Fruit fly (Drosophila melanogaster): ENCODE data around the gene CG8004.

Gene CG8004

dm6 chr3L:19908201-19909127 lies 19.8 kb downstream of the CG8004 start (continued):
- no peak for TF ChIP-seq pita (GFP tag; optimal IDR thresholded peaks at IDR 0.05)
- TF ChIP-seq jing (GFP tag; optimal IDR thresholded peaks at IDR 0.05) = no peak
- peak; percentile 68 for TF ChIP-seq D (optimal IDR thresholded peaks at IDR 0.05)
- no peak for TF ChIP-seq D (GFP tag; optimal IDR thresholded peaks at IDR 0.05)
- no peak for TF ChIP-seq CG7372 (GFP tag; IDR thresholded peaks at IDR 0.05)
- TF ChIP-seq CG15269 (tag; optimal IDR thresholded peaks at IDR 0.05) = no peak
- TF ChIP-seq CG31388 (GFP tag; optimal IDR thresholded peaks at IDR 0.05) = no peak
- TF ChIP-seq crol (GFP tag; IDR thresholded peaks at IDR 0.05) = peak; percentile 99
- TF ChIP-seq ftz-f1 (GFP tag; optimal IDR thresholded peaks at IDR 0.05) = peak; percentile 38
- no peak for TF ChIP-seq MTF-1 (GFP tag; optimal IDR thresholded peaks at IDR 0.05; ENCODE audit: borderline replicate concordance)
- TF ChIP-seq en (GFP tag; optimal IDR thresholded peaks at IDR 0.05) = no peak
- no peak for TF ChIP-seq Ptx1 (GFP tag; IDR thresholded peaks at IDR 0.05)
- no peak for TF ChIP-seq fd3F (GFP tag; optimal IDR thresholded peaks at IDR 0.05)
- TF ChIP-seq crp (GFP tag; optimal IDR thresholded peaks at IDR 0.05) = no peak
- TF ChIP-seq Sry-δ (GFP tag; optimal IDR thresholded peaks at IDR 0.05) = no peak
- peak; percentile 86 for TF ChIP-seq onecut (GFP tag; IDR thresholded peaks at IDR 0.05)
- peak; percentile 72 for TF ChIP-seq nerfin-1 (tag; optimal IDR thresholded peaks at IDR 0.05)
- TF ChIP-seq BEAF-32 (GFP tag; optimal IDR thresholded peaks at IDR 0.05) = peak; percentile 10
- TF ChIP-seq CG16815 (GFP tag; optimal IDR thresholded peaks at IDR 0.05) = no peak
- no peak for TF ChIP-seq CG11093 (GFP tag; IDR thresholded peaks at IDR 0.05)
- no peak for TF ChIP-seq Dref (GFP tag; IDR thresholded peaks at IDR 0.05)
- peak; percentile 11 for TF ChIP-seq gro (GFP tag; optimal IDR thresholded peaks at IDR 0.05)
- no peak for TF ChIP-seq nmo (GFP tag; optimal IDR thresholded peaks at IDR 0.05)
- no peak for TF ChIP-seq Sox100B (GFP tag; optimal IDR thresholded peaks at IDR 0.05)
- TF ChIP-seq Lim3 (GFP tag; IDR thresholded peaks at IDR 0.05) = no peak
- no peak for TF ChIP-seq dan (GFP tag; IDR thresholded peaks at IDR 0.05)
- no peak for TF ChIP-seq CG9727 (GFP tag; optimal IDR thresholded peaks at IDR 0.05)
- no peak for TF ChIP-seq Xbp1 (GFP tag; optimal IDR thresholded peaks at IDR 0.05)
- no peak for TF ChIP-seq Sox102F (GFP tag; optimal IDR thresholded peaks at IDR 0.05)
- TF ChIP-seq sug (tag; optimal IDR thresholded peaks at IDR 0.05) = no peak
- no peak for TF ChIP-seq CG34376 (GFP tag; optimal IDR thresholded peaks at IDR 0.05)
- TF ChIP-seq p53 (GFP tag; optimal IDR thresholded peaks at IDR 0.05) = no peak
- peak in 1 of 2 experiments; percentile 91 for TF ChIP-seq insv (GFP tag; optimal IDR thresholded peaks at IDR 0.05)
- TF ChIP-seq ab (GFP tag; optimal IDR thresholded peaks at IDR 0.05) = no peak
- no peak for TF ChIP-seq ssp (GFP tag; IDR thresholded peaks at IDR 0.05)
- TF ChIP-seq dmrt99B (tag; optimal IDR thresholded peaks at IDR 0.05) = no peak
- no peak for TF ChIP-seq Mrtf (GFP tag; IDR thresholded peaks at IDR 0.05)
- no peak for TF ChIP-seq HLH54F (GFP tag; optimal IDR thresholded peaks at IDR 0.05)
- TF ChIP-seq CG11504 (tag; optimal IDR thresholded peaks at IDR 0.05) = no peak
- TF ChIP-seq nom (GFP tag; optimal IDR thresholded peaks at IDR 0.05) = no peak
- TF ChIP-seq hb (GFP tag; IDR thresholded peaks at IDR 0.05; ENCODE audit: partially characterized antibody) = no peak
- no peak for TF ChIP-seq CG17568 (GFP tag; optimal IDR thresholded peaks at IDR 0.05)
- TF ChIP-seq scrt (GFP tag; optimal IDR thresholded peaks at IDR 0.05) = peak; percentile 82
- TF ChIP-seq CG2678 (tag; optimal IDR thresholded peaks at IDR 0.05) = no peak
- no peak for TF ChIP-seq TFAM (GFP tag; optimal IDR thresholded peaks at IDR 0.05)
- TF ChIP-seq fd64A (GFP tag; optimal IDR thresholded peaks at IDR 0.05) = no peak
- no peak for TF ChIP-seq Blimp-1 (GFP tag; optimal IDR thresholded peaks at IDR 0.05)
- no peak for TF ChIP-seq Hsf (GFP tag; optimal IDR thresholded peaks at IDR 0.05)
- no peak for TF ChIP-seq gcm2 (GFP tag; optimal IDR thresholded peaks at IDR 0.05)
